ENCODE assay signal across 4 fruit fly cellular contexts in genomic region chr3R:22756289-22756688, dm6.
A peak's percentile ranks its signal among the peaks of the same experiment; 100 is the strongest.
TF ChIP-seq lines count a peak whose summit lies in the region.

No protein-coding gene starts in this region.

- no peak for TF ChIP-seq CTCF in whole organism, embryonic (GFP tag; optimal IDR thresholded peaks at IDR 0.05; lab: Kevin White, UChicago)

TF ChIP-seq in whole organism, embryonic, 481 proteins besides CTCF, POLR2A, EP300 and RAD21 (continues in another document):
- TF ChIP-seq CG13894 (tag; optimal IDR thresholded peaks at IDR 0.05; lab: Kevin White, UChicago) (peak; percentile 9), croc (GFP tag; conservative IDR thresholded peaks at IDR 0.05; lab: Robert Waterston, UW) (no peak), CG14441 (GFP tag; IDR thresholded peaks at IDR 0.05; lab: Robert Waterston, UW) (no peak), Blimp-1 (GFP tag; optimal IDR thresholded peaks at IDR 0.05; lab: Kevin White, UChicago) (peak; percentile 4), sens (GFP tag; lab: Kevin White, UChicago) (peak; percentile 50), Deaf1 (tag; optimal IDR thresholded peaks at IDR 0.05; lab: Kevin White, UChicago) (no peak), pita (GFP tag; optimal IDR thresholded peaks at IDR 0.05; lab: Kevin White, UChicago) (no peak), MTF-1 (GFP tag; optimal IDR thresholded peaks at IDR 0.05; lab: Kevin White, UChicago; ENCODE audit: borderline replicate concordance) (peak; percentile 4), CG12219 (GFP tag; optimal IDR thresholded peaks at IDR 0.05; lab: Kevin White, UChicago) (no peak), CG6765 (GFP tag; optimal IDR thresholded peaks at IDR 0.05; lab: Kevin White, UChicago) (peak; percentile 28), CG8281 (tag; optimal IDR thresholded peaks at IDR 0.05; lab: Kevin White, UChicago) (peak; percentile 6), psq (GFP tag; optimal IDR thresholded peaks at IDR 0.05; lab: Kevin White, UChicago) (no peak), chinmo (GFP tag; IDR thresholded peaks at IDR 0.05; lab: Robert Waterston, UW; ENCODE audit: partially characterized antibody) (0 out of 4 replicates have a peak, but pooled peaks have one; percentile 49), CG15269 (tag; optimal IDR thresholded peaks at IDR 0.05; lab: Kevin White, UChicago) (no peak), CG7987 (GFP tag; optimal IDR thresholded peaks at IDR 0.05; lab: Kevin White, UChicago) (peak; percentile 7), sr (GFP tag; IDR thresholded peaks at IDR 0.05; lab: Robert Waterston, UW) (0 out of 3 replicates have a peak, but pooled peaks have one; percentile 14), btn (GFP tag; optimal IDR thresholded peaks at IDR 0.05; lab: Kevin White, UChicago) (no peak), CG10959 (GFP tag; IDR thresholded peaks at IDR 0.05; lab: Robert Waterston, UW) (no peak), CG1233 (GFP tag; optimal IDR thresholded peaks at IDR 0.05; lab: Kevin White, UChicago) (peak; percentile 6), CG9437 (GFP tag; optimal IDR thresholded peaks at IDR 0.05; lab: Kevin White, UChicago) (no peak), pros (GFP tag; optimal IDR thresholded peaks at IDR 0.05; lab: Kevin White, UChicago) (no peak)

TF ChIP-seq in whole organism, prepupa, 60 proteins besides CTCF, POLR2A, EP300 and RAD21:
- peak; percentile 71 for TF ChIP-seq fkh (GFP tag; optimal IDR thresholded peaks at IDR 0.05; lab: Kevin White, UChicago)
- no peak for TF ChIP-seq Sox102F (GFP tag; optimal IDR thresholded peaks at IDR 0.05; lab: Kevin White, UChicago)
- no peak for TF ChIP-seq CG8632 (GFP tag; optimal IDR thresholded peaks at IDR 0.05; lab: Kevin White, UChicago)
- no peak for TF ChIP-seq dsx (GFP tag; optimal IDR thresholded peaks at IDR 0.05; lab: Kevin White, UChicago; ENCODE audit: poor library complexity, severe bottlenecking)
- TF ChIP-seq salr (GFP tag; optimal IDR thresholded peaks at IDR 0.05; lab: Kevin White, UChicago), result no peak
- no peak for TF ChIP-seq Hr38 (GFP tag; optimal IDR thresholded peaks at IDR 0.05; lab: Kevin White, UChicago)
- TF ChIP-seq Lpt (GFP tag; optimal IDR thresholded peaks at IDR 0.05; lab: Kevin White, UChicago), result no peak
- 0 out of 3 replicates have a peak, but pooled peaks have one; percentile 17 for TF ChIP-seq eg (GFP tag; IDR thresholded peaks at IDR 0.05; lab: Robert Waterston, UW)

TF ChIP-seq in whole organism, pupa, 21 proteins besides CTCF, POLR2A, EP300 and RAD21:
- TF ChIP-seq Pif1A (GFP tag; optimal IDR thresholded peaks at IDR 0.05; lab: Kevin White, UChicago) (no peak), Ets98B (GFP tag; IDR thresholded peaks at IDR 0.05; lab: Robert Waterston, UW) (no peak), CG9948 (tag; optimal IDR thresholded peaks at IDR 0.05; lab: Kevin White, UChicago) (no peak), Snoo (tag; optimal IDR thresholded peaks at IDR 0.05; lab: Kevin White, UChicago) (no peak), CG32121 (GFP tag; IDR thresholded peaks at IDR 0.05; lab: Robert Waterston, UW) (peak; percentile 29; the same call in 1 of the 2 replicates), CG4496 (GFP tag; IDR thresholded peaks at IDR 0.05; lab: Robert Waterston, UW) (peak; percentile 59; the same call in 1 of the 3 replicates), CG17806 (tag; optimal IDR thresholded peaks at IDR 0.05; lab: Kevin White, UChicago) (no peak), fd96Ca (GFP tag; IDR thresholded peaks at IDR 0.05; lab: Robert Waterston, UW) (peak; percentile 39; the same call in 1 of the 3 replicates), Pif1B (GFP tag; optimal IDR thresholded peaks at IDR 0.05; lab: Kevin White, UChicago) (no peak), rn (GFP tag; IDR thresholded peaks at IDR 0.05; lab: Robert Waterston, UW) (no peak)
TF ChIP-seq in whole organism, pupa: peak in this region for 3.

TF ChIP-seq in whole organism, wandering third instar larva, 38 proteins besides CTCF, POLR2A, EP300 and RAD21:
- TF ChIP-seq tai (GFP tag; optimal IDR thresholded peaks at IDR 0.05; lab: Kevin White, UChicago), result no peak
- no peak for TF ChIP-seq Hr83 (GFP tag; optimal IDR thresholded peaks at IDR 0.05; lab: Kevin White, UChicago; ENCODE audit: poor library complexity, severe bottlenecking)
- no peak for TF ChIP-seq Rel (GFP tag; optimal IDR thresholded peaks at IDR 0.05; lab: Kevin White, UChicago)
- peak; percentile 51 for TF ChIP-seq Rel (tag; optimal IDR thresholded peaks at IDR 0.05; lab: Kevin White, UChicago)
TF ChIP-seq in whole organism, wandering third instar larva: peak in this region for 1.

Comparison
In these comparisons a context has a peak if more than half of its experiments do, and no peak if none do; other contexts are left out.
1. Of the 7 proteins assayed by ChIP-seq in both whole organism, embryonic and whole organism, prepupa: peak only in whole organism, embryonic: Blimp-1; only in whole organism, prepupa: none; in both: none; in neither: 6.